Fruit fly (Drosophila melanogaster): ENCODE measurements around the gene CG18404.

Gene CG18404

dm6 chr3R:30284989-30285670 is 32.1 kb downstream of the CG18404 start (continued):
- no peak for TF ChIP-seq bbx (GFP tag; IDR thresholded peaks at IDR 0.05; ENCODE audit: partially characterized antibody)
- no peak for TF ChIP-seq Hr3 (GFP tag; optimal IDR thresholded peaks at IDR 0.05)
- TF ChIP-seq dmrt11E (tag; optimal IDR thresholded peaks at IDR 0.05), result peak; percentile 21
- TF ChIP-seq Taf1 (GFP tag; IDR thresholded peaks at IDR 0.05), result no peak
- no peak for TF ChIP-seq CG12744 (GFP tag; optimal IDR thresholded peaks at IDR 0.05)
- no peak for TF ChIP-seq CG10462 (GFP tag; optimal IDR thresholded peaks at IDR 0.05)
- peak; percentile 24; the same call in 1 of the 2 replicates for TF ChIP-seq dan (GFP tag; IDR thresholded peaks at IDR 0.05)
- no peak for TF ChIP-seq caup (GFP tag; optimal IDR thresholded peaks at IDR 0.05; ENCODE audit: severe bottlenecking)
- TF ChIP-seq sens-2 (GFP tag; IDR thresholded peaks at IDR 0.05), result no peak
- TF ChIP-seq CG12391 (tag; optimal IDR thresholded peaks at IDR 0.05), result no peak
- no peak for TF ChIP-seq aop (GFP tag; IDR thresholded peaks at IDR 0.05)
- no peak for TF ChIP-seq unpg (GFP tag; optimal IDR thresholded peaks at IDR 0.05)
- TF ChIP-seq ERR (GFP tag; optimal IDR thresholded peaks at IDR 0.05), result no peak
- TF ChIP-seq CG10147 (GFP tag; optimal IDR thresholded peaks at IDR 0.05), result no peak
- no peak for TF ChIP-seq CG18619 (GFP tag; optimal IDR thresholded peaks at IDR 0.05)
- no peak for TF ChIP-seq CG8924 (tag; optimal IDR thresholded peaks at IDR 0.05)
- TF ChIP-seq zf30C (GFP tag; optimal IDR thresholded peaks at IDR 0.05), result no peak
- TF ChIP-seq CG8089 (GFP tag; optimal IDR thresholded peaks at IDR 0.05), result no peak
- TF ChIP-seq mirr (GFP tag; optimal IDR thresholded peaks at IDR 0.05), result no peak
- TF ChIP-seq gem (tag; optimal IDR thresholded peaks at IDR 0.05), result no peak
- 0 out of 3 replicates have a peak, but pooled peaks have one; percentile 24 for TF ChIP-seq hb (GFP tag; IDR thresholded peaks at IDR 0.05; ENCODE audit: partially characterized antibody)
- TF ChIP-seq CG8281 (tag; optimal IDR thresholded peaks at IDR 0.05), result no peak
- TF ChIP-seq CG7745 (tag; optimal IDR thresholded peaks at IDR 0.05), result no peak
- TF ChIP-seq B-H1 (GFP tag; IDR thresholded peaks at IDR 0.05), result no peak
- TF ChIP-seq cwo (GFP tag; optimal IDR thresholded peaks at IDR 0.05), result no peak
- TF ChIP-seq ab (GFP tag; optimal IDR thresholded peaks at IDR 0.05), result no peak
- TF ChIP-seq CG9817 (tag; optimal IDR thresholded peaks at IDR 0.05), result no peak
- TF ChIP-seq ash1 (GFP tag; optimal IDR thresholded peaks at IDR 0.05), result no peak
- no peak for TF ChIP-seq HmgD (GFP tag; optimal IDR thresholded peaks at IDR 0.05)
- TF ChIP-seq nom (GFP tag; optimal IDR thresholded peaks at IDR 0.05), result peak; percentile 99
- TF ChIP-seq CG16863 (GFP tag; optimal IDR thresholded peaks at IDR 0.05), result no peak
- TF ChIP-seq gsb (GFP tag; IDR thresholded peaks at IDR 0.05), result no peak
- no peak for TF ChIP-seq CG9437 (GFP tag; optimal IDR thresholded peaks at IDR 0.05)
- no peak for TF ChIP-seq Lim3 (GFP tag; IDR thresholded peaks at IDR 0.05)
- peak; percentile 42 for TF ChIP-seq lbe (GFP tag; optimal IDR thresholded peaks at IDR 0.05)
- no peak for TF ChIP-seq slbo (GFP tag; IDR thresholded peaks at IDR 0.05)
- peak in 1 of 2 experiments; percentile 62 for TF ChIP-seq bsh (GFP tag; optimal IDR thresholded peaks at IDR 0.05)
- TF ChIP-seq crol (GFP tag; IDR thresholded peaks at IDR 0.05), result 0 out of 2 replicates have a peak, but pooled peaks have one; percentile 28
- peak; percentile 20 for TF ChIP-seq CG1603 (tag; optimal IDR thresholded peaks at IDR 0.05)
- no peak for TF ChIP-seq Fer2 (tag; optimal IDR thresholded peaks at IDR 0.05)
- no peak for TF ChIP-seq Rfx (GFP tag; IDR thresholded peaks at IDR 0.05)
- TF ChIP-seq ase (GFP tag; IDR thresholded peaks at IDR 0.05), result no peak
- TF ChIP-seq HLH54F (GFP tag; optimal IDR thresholded peaks at IDR 0.05), result no peak
- TF ChIP-seq D (optimal IDR thresholded peaks at IDR 0.05), result no peak
- TF ChIP-seq D (GFP tag; optimal IDR thresholded peaks at IDR 0.05), result no peak
- TF ChIP-seq CG13424 (tag; optimal IDR thresholded peaks at IDR 0.05), result no peak
- no peak for TF ChIP-seq H15 (GFP tag; IDR thresholded peaks at IDR 0.05)
- TF ChIP-seq Hand (GFP tag; optimal IDR thresholded peaks at IDR 0.05), result no peak
- no peak for TF ChIP-seq crc (GFP tag; optimal IDR thresholded peaks at IDR 0.05)
- peak; percentile 78 for TF ChIP-seq Drgx (GFP tag; IDR thresholded peaks at IDR 0.05)

All from whole organism, embryonic.